Fruit fly (Drosophila melanogaster): ENCODE results near the gene CG9525.

dm6 chr2L:8937003-8937402, 25.2 kb downstream of the CG9525 start, which contains the start of gene Tsp29Fb:
- TF ChIP-seq Clk (GFP tag; optimal IDR thresholded peaks at IDR 0.05) = peak; percentile 73
- peak; percentile 89 for TF ChIP-seq CG33017 (tag; optimal IDR thresholded peaks at IDR 0.05)
- no peak for TF ChIP-seq Crg-1 (GFP tag; optimal IDR thresholded peaks at IDR 0.05)
- no peak for TF ChIP-seq kay (GFP tag; ENCODE audit: borderline replicate concordance)
- peak; percentile 57 for TF ChIP-seq pad (GFP tag; optimal IDR thresholded peaks at IDR 0.05)
- peak; percentile 35 for TF ChIP-seq CG1620 (GFP tag; optimal IDR thresholded peaks at IDR 0.05)
- no peak for TF ChIP-seq cnc (optimal IDR thresholded peaks at IDR 0.05)
- no peak for TF ChIP-seq cic (GFP tag; optimal IDR thresholded peaks at IDR 0.05)
- peak; percentile 40 for TF ChIP-seq tj (GFP tag; optimal IDR thresholded peaks at IDR 0.05)
- TF ChIP-seq CG12768 (GFP tag; optimal IDR thresholded peaks at IDR 0.05) = peak; percentile 90
